Worm (Caenorhabditis elegans) whole organism, L2 larva: ENCODE measurements around the gene nhr-46.
A peak's percentile ranks its signal among the peaks of the same experiment; 100 is the strongest.

Experiments
- C34F6.9 ChIP-seq: fragments of 150-350 bp; optimal IDR thresholded peaks from 2 replicates; lab custom pipeline; 2014; ENCODE audit warnings: missing biosample characterization, missing genetic modification characterization
- F13H6.1 ChIP-seq: sonication (generic microtip); optimal IDR thresholded peaks from 2 replicates; lab custom pipeline; 2016; ENCODE audit warnings: missing genetic modification characterization, missing compliant biosample characterization
- R02D3.7 ChIP-seq: fragments of 150-350 bp; optimal IDR thresholded peaks from 2 replicates; lab custom pipeline; 2014; ENCODE audit warnings: missing biosample characterization, missing genetic modification characterization
- Y55F3AM.14 ChIP-seq: fragments of 200-800 bp; sonication (Bioruptor generic); optimal IDR thresholded peaks from 2 replicates; lab custom pipeline; 2018; ENCODE audit warnings: mild to moderate bottlenecking, missing genetic modification characterization, missing compliant biosample characterization
- ZK546.5 ChIP-seq: sonication (generic microtip); optimal IDR thresholded peaks from 2 replicates; lab custom pipeline; 2017; ENCODE audit warnings: missing biosample characterization, missing genetic modification characterization
- alr-1 ChIP-seq: fragments of 150-350 bp; optimal IDR thresholded peaks from 2 replicates; lab custom pipeline; 2014; ENCODE audit warnings: missing biosample characterization, missing genetic modification characterization
- aly-2 ChIP-seq: fragments of 150-350 bp; optimal IDR thresholded peaks from 2 replicates; lab custom pipeline; 2014; ENCODE audit warnings: missing biosample characterization, missing genetic modification characterization
- ama-1 ChIP-seq: fragments of 150-350 bp; optimal IDR thresholded peaks from 2 replicates; lab custom pipeline; 2018; ENCODE audit warnings: inconsistent platforms
- blmp-1 ChIP-seq: sonication (generic microtip); optimal IDR thresholded peaks from 2 replicates; lab custom pipeline; 2017; ENCODE audit warnings: missing genetic modification characterization, mild to moderate bottlenecking, missing compliant biosample characterization, antibody characterized with exemption, moderate library complexity; ENCODE audit not compliant: insufficient read depth
- ceh-16 ChIP-seq: fragments of 150-350 bp; optimal IDR thresholded peaks from 2 replicates; lab custom pipeline; 2014; ENCODE audit warnings: missing biosample characterization, missing genetic modification characterization
- ceh-82 ChIP-seq: fragments of 150-350 bp; optimal IDR thresholded peaks from 2 replicates; lab custom pipeline; 2014; ENCODE audit warnings: missing biosample characterization, missing genetic modification characterization
- crh-2 ChIP-seq: sonication (generic microtip); optimal IDR thresholded peaks from 2 replicates; lab custom pipeline; 2017; ENCODE audit warnings: missing biosample characterization, missing genetic modification characterization
- dmd-4 ChIP-seq: sonication (generic microtip); optimal IDR thresholded peaks from 2 replicates; lab custom pipeline; 2017; ENCODE audit warnings: missing biosample characterization, missing genetic modification characterization
- egl-27 ChIP-seq: sonication (generic microtip); optimal IDR thresholded peaks from 3 replicates; lab custom pipeline; 2017; ENCODE audit warnings: missing biosample characterization, missing genetic modification reagents, missing genetic modification characterization
- elt-1 ChIP-seq: fragments of 150-350 bp; optimal IDR thresholded peaks from 2 replicates; lab custom pipeline; 2014; ENCODE audit warnings: missing biosample characterization, missing genetic modification characterization
- elt-3 ChIP-seq: sonication (generic microtip); optimal IDR thresholded peaks from 2 replicates; lab custom pipeline; 2017; ENCODE audit warnings: missing biosample characterization, missing genetic modification characterization
- fos-1 ChIP-seq: fragments of 150-350 bp; optimal IDR thresholded peaks from 2 replicates; lab custom pipeline; 2014; ENCODE audit warnings: missing biosample characterization, missing genetic modification characterization
- gmeb-1 ChIP-seq: fragments of 150-350 bp; optimal IDR thresholded peaks from 2 replicates; lab custom pipeline; 2014; ENCODE audit warnings: missing biosample characterization, missing genetic modification characterization
- lin-11 ChIP-seq: fragments of 150-350 bp; sonication (generic microtip); optimal IDR thresholded peaks from 2 replicates; lab custom pipeline; 2014; ENCODE audit warnings: missing biosample characterization, missing genetic modification characterization, inconsistent platforms, mixed read lengths
- lin-13 ChIP-seq: fragments of 150-350 bp; optimal IDR thresholded peaks from 2 replicates; lab custom pipeline; 2014; ENCODE audit warnings: missing biosample characterization, missing genetic modification reagents, missing genetic modification characterization
- lin-39 ChIP-seq: fragments of 150-350 bp; optimal IDR thresholded peaks from 2 replicates; lab custom pipeline; 2014; ENCODE audit warnings: missing biosample characterization, missing genetic modification reagents, missing genetic modification characterization
- lsy-2 ChIP-seq, 2 experiments: fragments of 150-350 bp in 1 of 2; sonication (generic microtip) in 1 of 2; optimal IDR thresholded peaks; 2 replicates each; lab custom pipeline; 2014 to 2017; ENCODE audit warnings: missing biosample characterization in 2 of 2, missing genetic modification characterization in 2 of 2
- mab-5 ChIP-seq: fragments of 150-350 bp; optimal IDR thresholded peaks from 2 replicates; lab custom pipeline; 2014; ENCODE audit warnings: missing biosample characterization, missing genetic modification characterization
- mdl-1 ChIP-seq, 2 experiments: fragments of 150-350 bp in 1 of 2; sonication (generic microtip) in 1 of 2; optimal IDR thresholded peaks; 2 replicates each; lab custom pipeline; 2017; ENCODE audit warnings: missing biosample characterization in 2 of 2, missing genetic modification characterization in 2 of 2
- nhr-10 ChIP-seq: sonication (generic microtip); optimal IDR thresholded peaks from 2 replicates; lab custom pipeline; 2017; ENCODE audit warnings: missing biosample characterization, missing genetic modification characterization
- nhr-11 ChIP-seq: fragments of 150-350 bp; optimal IDR thresholded peaks from 2 replicates; lab custom pipeline; 2014; ENCODE audit warnings: missing biosample characterization, missing genetic modification characterization
- nhr-12 ChIP-seq: fragments of 150-350 bp; optimal IDR thresholded peaks from 2 replicates; lab custom pipeline; 2014; ENCODE audit warnings: missing biosample characterization, missing genetic modification characterization
- nhr-129 ChIP-seq: fragments of 150-350 bp; optimal IDR thresholded peaks from 2 replicates; lab custom pipeline; 2014; ENCODE audit warnings: missing biosample characterization, missing genetic modification characterization
- nhr-21 ChIP-seq: fragments of 150-350 bp; optimal IDR thresholded peaks from 2 replicates; lab custom pipeline; 2014; ENCODE audit warnings: missing biosample characterization, missing genetic modification characterization
- nhr-237 ChIP-seq: fragments of 150-350 bp; optimal IDR thresholded peaks from 2 replicates; lab custom pipeline; 2014; ENCODE audit warnings: missing biosample characterization, missing genetic modification characterization
- nhr-6 ChIP-seq: fragments of 150-350 bp; optimal IDR thresholded peaks from 2 replicates; lab custom pipeline; 2014; ENCODE audit warnings: missing biosample characterization, missing genetic modification characterization
- sem-4 ChIP-seq: fragments of 150-350 bp; optimal IDR thresholded peaks from 2 replicates; lab custom pipeline; 2014; ENCODE audit warnings: missing biosample characterization, missing genetic modification reagents, missing genetic modification characterization
- sma-9 ChIP-seq, 2 experiments: fragments of 150-350 bp in 1 of 2; sonication (generic microtip) in 1 of 2; optimal IDR thresholded peaks; 2 replicates each; lab custom pipeline; 2014 to 2016; ENCODE audit warnings: missing genetic modification characterization in 2 of 2, mild to moderate bottlenecking in 1 of 2, missing biosample characterization in 1 of 2, missing compliant biosample characterization in 1 of 2, missing genetic modification reagents in 1 of 2, moderate library complexity in 1 of 2
- unc-39 ChIP-seq: fragments of 150-350 bp; optimal IDR thresholded peaks from 2 replicates; lab custom pipeline; 2014; ENCODE audit warnings: missing biosample characterization, missing genetic modification characterization
- unc-55 ChIP-seq: fragments of 150-350 bp; sonication (generic microtip); optimal IDR thresholded peaks from 3 replicates; lab custom pipeline; 2014; ENCODE audit warnings: missing biosample characterization, missing genetic modification reagents, missing genetic modification characterization
- zag-1 ChIP-seq: fragments of 150-350 bp; optimal IDR thresholded peaks from 2 replicates; lab custom pipeline; 2014; ENCODE audit warnings: missing biosample characterization, missing genetic modification characterization
- ztf-4 ChIP-seq: fragments of 150-350 bp; optimal IDR thresholded peaks from 2 replicates; lab custom pipeline; 2014; ENCODE audit warnings: missing biosample characterization, missing genetic modification characterization

Gene nhr-46

DNA sequence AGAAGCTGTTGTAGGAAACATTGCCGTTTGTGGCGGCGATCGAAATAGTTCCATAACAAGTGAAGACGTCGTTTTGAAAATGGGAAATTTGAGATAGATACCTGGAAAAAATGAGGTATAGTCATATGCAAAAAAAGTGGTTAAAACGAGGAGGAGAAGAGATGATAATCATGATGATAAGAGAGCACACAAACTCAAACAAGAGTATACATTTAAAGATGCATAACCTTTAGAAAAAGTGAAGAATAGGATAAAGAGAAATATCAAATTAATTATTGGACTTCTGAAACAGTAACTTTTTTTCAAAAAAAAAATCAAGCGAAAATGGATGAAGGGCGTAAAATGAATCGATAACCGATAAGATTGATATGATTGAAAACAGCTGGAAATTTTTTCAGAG, at the start of gene nhr-46:
TSS of gene nhr-46 (minus strand) at position 101 of the 400 bp plus-strand sequence.
- TF ChIP-seq elt-3 (tag; lab: Kevin White, UChicago): no peak
- TF ChIP-seq alr-1: no peak
- TF ChIP-seq F13H6.1 (tag; lab: Kevin White, UChicago): no peak
- TF ChIP-seq nhr-129 (tag; lab: Kevin White, UChicago): no peak
- no peak for TF ChIP-seq ZK546.5 (tag; lab: Kevin White, UChicago)
- TF ChIP-seq lin-11 (tag; lab: Kevin White, UChicago): no peak
- TF ChIP-seq nhr-11 (tag; lab: Kevin White, UChicago): no peak
- no peak for TF ChIP-seq lin-39 (tag; lab: Kevin White, UChicago)
- TF ChIP-seq R02D3.7 (tag; lab: Kevin White, UChicago): no peak
- no peak for TF ChIP-seq lsy-2 (tag; optimal IDR thresholded peaks at IDR 0.05; lab: Kevin White, UChicago)
- no peak for TF ChIP-seq nhr-21
- no peak for TF ChIP-seq sem-4 (tag; lab: Kevin White, UChicago)
- TF ChIP-seq unc-39: no peak

DNA sequence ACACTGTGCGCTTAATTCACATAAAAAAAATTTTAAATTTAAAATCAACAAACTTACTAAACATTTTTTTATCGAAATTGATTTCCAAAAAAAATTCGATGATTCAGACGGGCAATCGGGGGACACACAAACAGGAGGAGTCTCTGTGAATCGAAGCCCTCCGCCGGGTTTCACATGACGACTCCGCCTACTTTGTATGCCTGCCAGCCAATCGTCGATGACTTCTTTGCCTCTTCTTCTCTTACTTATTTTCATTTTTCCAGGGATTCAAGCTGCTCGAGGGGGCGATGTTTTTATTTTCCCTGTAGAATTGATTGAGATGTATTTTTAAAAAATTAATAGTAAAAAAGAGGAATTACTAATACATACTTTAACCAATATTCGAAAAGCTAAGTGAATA, 49.2 kb upstream of the nhr-46 start, which contains the start of gene lntl-1:
TSS of gene lntl-1 (minus strand) at position 185 of the 400 bp plus-strand sequence.
- peak in 1 of 2 experiments; percentile 57 for TF ChIP-seq lsy-2 (tag; optimal IDR thresholded peaks at IDR 0.05; lab: Kevin White, UChicago)
- no peak for TF ChIP-seq F13H6.1 (tag; lab: Kevin White, UChicago)
- peak; percentile 18 for TF ChIP-seq unc-55 (GFP tag; lab: Kevin White, UChicago)

DNA sequence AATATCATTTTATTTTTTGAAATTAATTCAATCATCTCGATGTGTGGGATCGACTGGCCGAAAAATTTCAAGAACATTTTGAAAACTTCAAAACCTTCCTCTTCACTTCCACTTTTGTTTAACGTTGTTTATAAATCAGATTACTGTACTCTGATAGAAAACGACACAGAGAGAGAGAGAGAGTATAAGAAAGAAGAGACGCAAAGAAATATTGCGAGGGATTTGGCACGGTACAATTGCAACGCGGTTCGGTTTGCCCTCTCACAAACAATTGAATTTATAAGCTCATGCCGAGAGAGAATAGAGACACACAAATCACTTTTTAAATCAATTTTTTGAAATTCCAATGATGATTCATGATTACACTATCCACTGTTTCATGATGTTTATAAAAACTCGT, 48.7 kb upstream of the nhr-46 start:
- TF ChIP-seq ZK546.5 (tag; lab: Kevin White, UChicago) (no peak), lsy-2 (tag; optimal IDR thresholded peaks at IDR 0.05; lab: Kevin White, UChicago) (no peak), nhr-237 (no peak), C34F6.9 (tag; lab: Kevin White, UChicago) (no peak), sem-4 (tag; lab: Kevin White, UChicago) (no peak), R02D3.7 (tag; lab: Kevin White, UChicago) (no peak), F13H6.1 (tag; lab: Kevin White, UChicago) (no peak), mab-5 (tag; lab: Kevin White, UChicago) (no peak), crh-2 (tag; lab: Kevin White, UChicago) (no peak), blmp-1 (tag; lab: Kevin White, UChicago) (no peak), Y55F3AM.14 (no peak), ceh-16 (tag; lab: Kevin White, UChicago) (no peak), gmeb-1 (no peak), unc-55 (GFP tag; lab: Kevin White, UChicago) (no peak), zag-1 (no peak), nhr-6 (tag; lab: Kevin White, UChicago) (no peak)

DNA sequence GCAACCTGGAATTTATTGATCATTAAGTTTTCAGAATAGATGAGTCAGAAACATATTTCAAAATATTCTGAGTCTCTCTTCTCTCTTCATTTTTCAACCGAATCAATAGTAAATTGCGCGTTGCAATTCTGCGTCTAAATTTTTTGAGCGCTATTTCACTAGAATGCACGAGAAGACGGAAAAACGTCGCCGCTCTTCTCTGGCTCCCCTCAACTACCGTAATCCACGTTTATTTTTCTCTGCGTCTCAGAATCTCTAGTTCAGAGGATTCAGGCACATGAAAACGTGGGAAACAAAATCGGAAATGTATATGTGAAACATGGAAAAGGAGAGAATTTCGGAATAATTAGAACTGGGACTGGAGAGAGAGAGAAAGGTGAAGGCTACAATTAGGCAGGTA, 47.8 kb upstream of the nhr-46 start:
- peak; percentile 4 for TF ChIP-seq fos-1 (tag; lab: Kevin White, UChicago)
- peak; percentile 7 for TF ChIP-seq lin-13 (GFP tag; lab: Kevin White, UChicago)
- TF ChIP-seq C34F6.9 (tag; lab: Kevin White, UChicago): peak; percentile 77
- peak; percentile 25 for TF ChIP-seq ztf-4 (tag; lab: Kevin White, UChicago)
- peak; percentile 58 for TF ChIP-seq lin-11 (tag; lab: Kevin White, UChicago)
- TF ChIP-seq ceh-82 (tag; lab: Kevin White, UChicago): no peak
- TF ChIP-seq nhr-10 (tag; lab: Kevin White, UChicago): no peak
- TF ChIP-seq gmeb-1: no peak
- TF ChIP-seq F13H6.1 (tag; lab: Kevin White, UChicago): peak; percentile 34
- no peak for TF ChIP-seq nhr-12
- TF ChIP-seq sma-9 (GFP tag; optimal IDR thresholded peaks at IDR 0.05; lab: Kevin White, UChicago): no peak
- no peak for TF ChIP-seq sma-9 (tag; optimal IDR thresholded peaks at IDR 0.05; lab: Kevin White, UChicago)
- TF ChIP-seq unc-55 (GFP tag; lab: Kevin White, UChicago): peak; percentile 83
- peak; percentile 74 for TF ChIP-seq crh-2 (tag; lab: Kevin White, UChicago)
- TF ChIP-seq ama-1 (lab: Kevin White, UChicago): peak; percentile 47
- TF ChIP-seq mdl-1 (tag; optimal IDR thresholded peaks at IDR 0.05; lab: Kevin White, UChicago): peak in 1 of 2 experiments; percentile 52
- peak; percentile 4 for TF ChIP-seq mab-5 (tag; lab: Kevin White, UChicago)
- TF ChIP-seq aly-2 (tag; lab: Kevin White, UChicago): no peak
- peak; percentile 61 for TF ChIP-seq nhr-6 (tag; lab: Kevin White, UChicago)
- peak; percentile 33 for TF ChIP-seq zag-1
- peak; percentile 38 for TF ChIP-seq egl-27
- TF ChIP-seq ZK546.5 (tag; lab: Kevin White, UChicago): no peak
- no peak for TF ChIP-seq nhr-237
- no peak for TF ChIP-seq elt-1 (tag; lab: Kevin White, UChicago)
- TF ChIP-seq lsy-2 (tag; optimal IDR thresholded peaks at IDR 0.05; lab: Kevin White, UChicago): peak; percentile 79 to 95
- no peak for TF ChIP-seq dmd-4 (tag; lab: Kevin White, UChicago)
- peak; percentile 80 for TF ChIP-seq nhr-129 (tag; lab: Kevin White, UChicago)
